Worm (Caenorhabditis elegans) whole organism, early embryonic: ENCODE data around the gene T26A5.6.

Experiments
- F13C5.2 ChIP-seq: sonication (generic microtip); optimal IDR thresholded peaks from 2 replicates; lab custom pipeline; 2017; ENCODE audit warnings: mild to moderate bottlenecking, missing genetic modification characterization, inconsistent platforms, missing compliant biosample characterization
- ama-1 ChIP-seq: fragments of 150-350 bp; optimal IDR thresholded peaks from 2 replicates; lab custom pipeline; 2014
- ceh-36 ChIP-seq: sonication (generic microtip); optimal IDR thresholded peaks from 2 replicates; lab custom pipeline; 2016; ENCODE audit warnings: missing genetic modification characterization, inconsistent platforms, missing compliant biosample characterization
- pes-1 ChIP-seq: fragments of 200-800 bp; sonication (Bioruptor generic); IDR thresholded peaks from 2 replicates; pipeline ENCODE4 v1.3.6; 2022; ENCODE audit warnings: missing genetic modification reagents, missing genetic modification characterization, missing compliant biosample characterization
- tbx-37 ChIP-seq: fragments of 200-800 bp; sonication (Bioruptor generic); conservative IDR thresholded peaks from 2 replicates; pipeline ENCODE4 v1.3.6; 2022; ENCODE audit warnings: missing genetic modification reagents, missing genetic modification characterization, missing compliant biosample characterization
- tra-4 ChIP-seq: sonication (generic microtip); optimal IDR thresholded peaks from 2 replicates; lab custom pipeline; 2017; ENCODE audit warnings: missing genetic modification characterization, missing compliant biosample characterization

DNA sequence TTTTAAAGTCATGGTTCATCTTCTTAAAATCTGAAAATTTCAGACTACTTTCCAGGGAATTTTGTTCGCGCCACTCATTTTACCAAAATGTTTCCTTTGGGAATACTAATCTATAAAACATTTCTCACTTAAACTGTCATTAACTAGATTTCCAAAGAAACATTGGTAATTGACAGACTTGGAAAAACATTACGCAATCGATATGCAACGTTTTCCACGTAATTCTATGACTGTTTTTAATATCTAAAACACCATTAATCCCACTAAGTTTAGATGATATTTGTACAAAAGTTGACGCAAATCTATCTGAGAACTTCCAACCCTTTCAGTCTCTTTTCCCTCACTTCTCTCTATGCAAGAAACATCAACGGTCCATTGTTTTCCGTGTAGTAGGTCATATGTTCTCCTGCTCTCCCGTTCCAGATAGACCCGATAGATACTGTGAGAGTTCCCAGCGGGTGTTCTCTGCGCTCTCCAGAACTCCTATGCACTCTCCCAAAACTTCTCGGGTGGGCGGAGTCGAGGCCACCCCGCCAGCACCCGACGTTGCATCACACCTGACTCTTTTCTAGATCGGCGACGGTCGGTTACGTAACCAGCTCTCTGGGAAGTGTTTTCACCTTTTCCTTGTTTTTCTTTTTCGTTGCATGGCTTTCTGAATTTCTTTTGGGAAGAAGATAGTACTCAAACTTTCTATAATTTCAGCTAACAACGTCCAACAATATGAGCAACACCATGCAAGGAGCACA lies 27.9 kb upstream of the T26A5.6 start, which contains the start of gene zip-8:
- TF ChIP-seq ama-1 (lab: Kevin White, UChicago): no peak
- no peak for TF ChIP-seq pes-1
- no peak for TF ChIP-seq F13C5.2 (tag; lab: Kevin White, UChicago)
- no peak for TF ChIP-seq tbx-37 (GFP tag; lab: Robert Waterston, UW)
- TF ChIP-seq tra-4 (tag; lab: Kevin White, UChicago): no peak
- no peak for TF ChIP-seq ceh-36 (tag; lab: Kevin White, UChicago)
